Fruit fly (Drosophila melanogaster) whole organism, embryonic: ENCODE results near the gene Decay.

Experiments used
- Blimp-1 ChIP-seq: fragments of 200-800 bp; sonication (Bioruptor generic); optimal IDR thresholded peaks from 3 replicates; lab custom pipeline; 2018; ENCODE audit warnings: missing biosample characterization, missing genetic modification characterization, mild to moderate bottlenecking, moderate library complexity, missing genetic modification reagents
- CG10959 ChIP-seq: fragments of 200-800 bp; sonication (Bioruptor generic); IDR thresholded peaks from 2 replicates; pipeline ENCODE4 v1.3.6; 2022; ENCODE audit warnings: missing biosample characterization, missing genetic modification characterization
- CG11456 ChIP-seq: fragments of 200-800 bp; sonication (Bioruptor generic); IDR thresholded peaks from 3 replicates; pipeline ENCODE4 v1.3.6; 2022; ENCODE audit warnings: missing biosample characterization, missing genetic modification characterization
- CG12391 ChIP-seq: fragments of 200-800 bp; sonication (Bioruptor generic); optimal IDR thresholded peaks from 3 replicates; lab custom pipeline; 2018; ENCODE audit warnings: missing biosample characterization, mild to moderate bottlenecking, missing genetic modification characterization, moderate library complexity
- CG14710 ChIP-seq: fragments of 200-800 bp; sonication (Bioruptor generic); optimal IDR thresholded peaks from 3 replicates; lab custom pipeline; 2019; ENCODE audit warnings: missing biosample characterization, mild to moderate bottlenecking, missing genetic modification characterization, moderate library complexity
- CG15601 ChIP-seq: fragments of 200-800 bp; sonication (Bioruptor generic); optimal IDR thresholded peaks from 3 replicates; lab custom pipeline; 2019; ENCODE audit warnings: missing biosample characterization, mild to moderate bottlenecking, missing genetic modification characterization, moderate library complexity
- CG1602 ChIP-seq: fragments of 200-800 bp; sonication (Bioruptor generic); optimal IDR thresholded peaks from 3 replicates; lab custom pipeline; 2016; ENCODE audit warnings: missing biosample characterization, missing genetic modification characterization
- CG16813 ChIP-seq: fragments of 200-800 bp; sonication (Bioruptor generic); IDR thresholded peaks from 3 replicates; pipeline ENCODE4 v1.3.6; 2022; ENCODE audit warnings: missing biosample characterization, missing genetic modification characterization; ENCODE audit not compliant: partially characterized antibody
- CG16815 ChIP-seq: fragments of 200-800 bp; sonication (Bioruptor generic); optimal IDR thresholded peaks from 3 replicates; lab custom pipeline; 2017; ENCODE audit warnings: missing biosample characterization, mild to moderate bottlenecking, missing genetic modification characterization
- CG18764 ChIP-seq: fragments of 200-800 bp; sonication (Bioruptor generic); optimal IDR thresholded peaks from 3 replicates; lab custom pipeline; 2016; ENCODE audit warnings: missing biosample characterization, missing genetic modification characterization
- CG2120 ChIP-seq: fragments of 200-800 bp; sonication (Bioruptor generic); optimal IDR thresholded peaks from 3 replicates; lab custom pipeline; 2016; ENCODE audit warnings: missing biosample characterization, missing genetic modification characterization
- CG2202 ChIP-seq: fragments of 200-800 bp; sonication (Bioruptor generic); optimal IDR thresholded peaks from 2 replicates; lab custom pipeline; 2018; ENCODE audit warnings: missing biosample characterization, mild to moderate bottlenecking, missing genetic modification characterization
- CG30431 ChIP-seq: fragments of 200-800 bp; sonication (Bioruptor generic); optimal IDR thresholded peaks from 2 replicates; lab custom pipeline; 2017; ENCODE audit warnings: missing biosample characterization, missing genetic modification characterization
- CG7357 ChIP-seq: fragments of 200-800 bp; sonication (Bioruptor generic); IDR thresholded peaks from 3 replicates; pipeline ENCODE4 v1.3.6; 2022; ENCODE audit warnings: missing biosample characterization, missing genetic modification characterization
- CG7372 ChIP-seq: fragments of 200-800 bp; sonication (Bioruptor generic); IDR thresholded peaks from 2 replicates; pipeline ENCODE4 v1.3.6; 2022; ENCODE audit warnings: missing biosample characterization, missing genetic modification characterization
- CoRest ChIP-seq: fragments of 200-800 bp; sonication (Bioruptor generic); optimal IDR thresholded peaks from 3 replicates; lab custom pipeline; 2018; ENCODE audit warnings: missing biosample characterization, mild to moderate bottlenecking, missing genetic modification characterization, moderate library complexity
- Dad ChIP-seq: fragments of 200-800 bp; sonication (Bioruptor generic); optimal IDR thresholded peaks from 3 replicates; lab custom pipeline; 2016; ENCODE audit warnings: missing biosample characterization, missing genetic modification characterization
- Doc3 ChIP-seq: fragments of 200-800 bp; sonication (Bioruptor generic); IDR thresholded peaks from 3 replicates; pipeline ENCODE4 v1.3.6; 2022; ENCODE audit warnings: missing biosample characterization, missing genetic modification characterization; ENCODE audit not compliant: partially characterized antibody
- Dp ChIP-seq: fragments of 200-800 bp; sonication (Bioruptor generic); optimal IDR thresholded peaks from 2 replicates; lab custom pipeline; 2018; ENCODE audit warnings: missing biosample characterization, mild to moderate bottlenecking, missing genetic modification characterization, moderate library complexity
- Eip74EF ChIP-seq, 2 experiments: fragments of 200-800 bp in 1 of 2; fragments of >200 bp in 1 of 2; sonication (Bioruptor generic) in 1 of 2; optimal IDR thresholded peaks; 2 replicates each; lab custom pipeline; 2017 to 2019; ENCODE audit warnings: missing biosample characterization in 2 of 2, missing genetic modification characterization in 2 of 2, mild to moderate bottlenecking in 1 of 2, moderate library complexity in 1 of 2
- Ets65A ChIP-seq: fragments of 200-800 bp; sonication (Bioruptor generic); peaks from one replicate; lab custom pipeline; 2016; ENCODE audit warnings: missing biosample characterization, missing genetic modification characterization
- Lpt ChIP-seq: fragments of >200 bp; optimal IDR thresholded peaks from 2 replicates; lab custom pipeline; 2018; ENCODE audit warnings: missing biosample characterization, missing genetic modification characterization
- Med ChIP-seq: fragments of 200-800 bp; sonication (Bioruptor generic); peaks from one replicate; lab custom pipeline; 2016; ENCODE audit warnings: missing biosample characterization, missing genetic modification characterization, mild to moderate bottlenecking, inconsistent platforms, moderate library complexity
- Usf ChIP-seq: fragments of 200-800 bp; sonication (Bioruptor generic); optimal IDR thresholded peaks from 2 replicates; lab custom pipeline; 2017; ENCODE audit warnings: missing genotype, missing biosample characterization, missing genetic modification characterization
- ato ChIP-seq: fragments of 200-800 bp; sonication (Bioruptor generic); IDR thresholded peaks from 2 replicates; pipeline ENCODE4 v1.3.6; 2022; ENCODE audit warnings: missing biosample characterization, missing genetic modification characterization; ENCODE audit not compliant: partially characterized antibody
- cad ChIP-seq: fragments of >200 bp; optimal IDR thresholded peaks from 2 replicates; lab custom pipeline; 2017; ENCODE audit warnings: missing biosample characterization, missing genetic modification characterization
- ci ChIP-seq: fragments of 200-800 bp; sonication (Bioruptor generic); IDR thresholded peaks from 3 replicates; pipeline ENCODE4 v1.3.6; 2022; ENCODE audit warnings: missing biosample characterization, missing genetic modification characterization
- danr ChIP-seq: fragments of 200-800 bp; sonication (Bioruptor generic); IDR thresholded peaks from 2 replicates; pipeline ENCODE4 v1.3.6; 2022; ENCODE audit warnings: missing biosample characterization, missing genetic modification characterization
- dpn ChIP-seq, 2 experiments: fragments of 200-800 bp; sonication (Bioruptor generic); optimal IDR thresholded peaks; 3 replicates each; lab custom pipeline; 2016; ENCODE audit warnings: missing biosample characterization in 2 of 2, missing genetic modification characterization in 2 of 2
- eve ChIP-seq, 2 experiments: fragments of >200 bp; optimal IDR thresholded peaks; 2 replicates each; lab custom pipeline; 2017; ENCODE audit warnings: missing biosample characterization in 2 of 2, missing genetic modification characterization in 2 of 2
- ftz-f1 ChIP-seq: fragments of 200-800 bp; sonication (Bioruptor generic); optimal IDR thresholded peaks from 2 replicates; lab custom pipeline; 2016; ENCODE audit warnings: missing biosample characterization, missing genetic modification characterization
- gfzf ChIP-seq: fragments of 200-800 bp; sonication (Bioruptor generic); optimal IDR thresholded peaks from 2 replicates; lab custom pipeline; 2016; ENCODE audit warnings: missing biosample characterization, mild to moderate bottlenecking, missing genetic modification characterization, moderate library complexity
- her ChIP-seq: fragments of 200-800 bp; sonication (Bioruptor generic); optimal IDR thresholded peaks from 2 replicates; lab custom pipeline; 2016; ENCODE audit warnings: missing biosample characterization, missing genetic modification characterization
- lola ChIP-seq, 3 experiments: fragments of >200 bp in 2 of 3; fragments of 200-800 bp in 1 of 3; sonication (Bioruptor generic) in 1 of 3; optimal IDR thresholded peaks; 2 replicates each; lab custom pipeline; 2017 to 2019; ENCODE audit warnings: missing biosample characterization in 3 of 3, missing genetic modification characterization in 3 of 3, mild to moderate bottlenecking in 1 of 3, moderate library complexity in 1 of 3
- mirr ChIP-seq: fragments of 200-800 bp; sonication (Bioruptor generic); optimal IDR thresholded peaks from 3 replicates; lab custom pipeline; 2018; ENCODE audit warnings: missing biosample characterization, mild to moderate bottlenecking, missing genetic modification characterization
- prd ChIP-seq, 3 experiments: fragments of >200 bp in 2 of 3; fragments of 200-800 bp in 1 of 3; sonication (Bioruptor generic) in 1 of 3; optimal IDR thresholded peaks in 2 of 3; IDR thresholded peaks in 1 of 3; 2 replicates in 2 of 3; 3 replicates in 1 of 3; pipeline versions ENCODE4 v1.3.6 to Lab custom; 2017 to 2022; ENCODE audit warnings: missing biosample characterization in 1 of 3, missing genetic modification characterization in 1 of 3
- row ChIP-seq: fragments of 200-800 bp; sonication (Bioruptor generic); IDR thresholded peaks from 3 replicates; pipeline ENCODE4 v1.3.6; 2022; ENCODE audit warnings: missing biosample characterization, missing genetic modification characterization
- scrt ChIP-seq: fragments of 200-800 bp; sonication (Bioruptor generic); optimal IDR thresholded peaks from 2 replicates; lab custom pipeline; 2018; ENCODE audit warnings: missing biosample characterization, mild to moderate bottlenecking, missing genetic modification characterization, moderate library complexity
- sima ChIP-seq: fragments of 200-800 bp; sonication (Bioruptor generic); optimal IDR thresholded peaks from 2 replicates; lab custom pipeline; 2016; ENCODE audit warnings: missing biosample characterization, missing genetic modification characterization
- tx ChIP-seq: fragments of 200-800 bp; sonication (Bioruptor generic); optimal IDR thresholded peaks from 2 replicates; lab custom pipeline; 2016; ENCODE audit warnings: missing biosample characterization, missing genetic modification characterization
- yki ChIP-seq: fragments of >200 bp; optimal IDR thresholded peaks from 3 replicates; lab custom pipeline; 2018

Gene Decay

dm6 chr3R:16496209-16496608 lies 4.6 kb downstream of the Decay start (continued):
- TF ChIP-seq CG7357 (GFP tag; lab: Robert Waterston, UW) (0 out of 3 replicates have a peak, but pooled peaks have one; percentile 34), row (peak; percentile 56), yki (lab: Kevin White, UChicago) (no peak), Ets65A (peak; percentile 13), scrt (GFP tag; lab: Kevin White, UChicago) (no peak), CG14710 (tag; lab: Kevin White, UChicago) (peak; percentile 43), CG2120 (GFP tag; lab: Kevin White, UChicago) (no peak), CG16815 (GFP tag; lab: Kevin White, UChicago) (no peak), lola (GFP tag; optimal IDR thresholded peaks at IDR 0.05; lab: Kevin White, UChicago) (peak in 1 of 3 experiments; percentile 43), cad (no peak), CG2202 (tag; lab: Kevin White, UChicago) (no peak), prd (optimal IDR thresholded peaks at IDR 0.05; lab: Kevin White, UChicago) (no peak), prd (GFP tag; IDR thresholded peaks at IDR 0.05; lab: Robert Waterston, UW) (peak; percentile 38; the same call in 1 of the 3 replicates), CG15601 (tag; lab: Kevin White, UChicago) (peak; percentile 65), CG11456 (no peak), Blimp-1 (peak; percentile 58), ci (GFP tag; lab: Robert Waterston, UW) (0 out of 3 replicates have a peak, but pooled peaks have one; percentile 39), Doc3 (GFP tag; lab: Robert Waterston, UW) (no peak), sima (GFP tag; lab: Kevin White, UChicago) (no peak), CG7372 (no peak), Eip74EF (GFP tag; optimal IDR thresholded peaks at IDR 0.05; lab: Kevin White, UChicago) (peak in 1 of 2 experiments; percentile 59), CG10959 (GFP tag; lab: Robert Waterston, UW) (no peak), CG12391 (peak; percentile 65), ato (GFP tag; lab: Robert Waterston, UW) (no peak), CG1602 (GFP tag; lab: Kevin White, UChicago) (peak; percentile 37), ftz-f1 (GFP tag; lab: Kevin White, UChicago) (no peak), Lpt (no peak), eve (GFP tag; optimal IDR thresholded peaks at IDR 0.05; lab: Kevin White, UChicago) (no peak), mirr (GFP tag; lab: Kevin White, UChicago) (no peak), Usf (GFP tag; lab: Kevin White, UChicago) (no peak), CoRest (tag; lab: Kevin White, UChicago) (peak; percentile 62), dpn (GFP tag; optimal IDR thresholded peaks at IDR 0.05; lab: Kevin White, UChicago) (no peak), Dad (no peak), her (GFP tag; lab: Kevin White, UChicago) (no peak)
- TF ChIP-seq, all 482 proteins: peak for 118

dm6 chr3R:16495322-16495721 lies 5.5 kb downstream of the Decay start, which contains the start of gene Cad89D:
Gene Cad89D, minus strand, starts transcription at chr3R:16495422.
- TF ChIP-seq CG16813 (GFP tag; lab: Robert Waterston, UW) (no peak), danr (GFP tag; lab: Robert Waterston, UW) (no peak), Med (GFP tag; lab: Kevin White, UChicago) (peak; percentile 18), gfzf (GFP tag; lab: Kevin White, UChicago) (no peak), prd (optimal IDR thresholded peaks at IDR 0.05; lab: Kevin White, UChicago) (no peak), prd (GFP tag; IDR thresholded peaks at IDR 0.05; lab: Robert Waterston, UW) (no peak), Dp (GFP tag; lab: Kevin White, UChicago) (no peak), CG30431 (GFP tag; lab: Kevin White, UChicago) (no peak), tx (GFP tag; lab: Kevin White, UChicago) (no peak), CG18764 (no peak), Ets65A (peak; percentile 47)
